Fruit fly (Drosophila melanogaster): ENCODE measurements around the gene CG3544.

dm6 chr2L:819315-820032, 35.3 kb downstream of the CG3544 start, which contains the start of the genes PGAP2 and Clp:
- TF ChIP-seq CG13204 (GFP tag; optimal IDR thresholded peaks at IDR 0.05) (no peak), CG15710 (tag; optimal IDR thresholded peaks at IDR 0.05) (peak; percentile 76), Snoo (tag; optimal IDR thresholded peaks at IDR 0.05) (peak; percentile 54), CG32121 (GFP tag; IDR thresholded peaks at IDR 0.05) (peak; percentile 67; the same call in 1 of the 2 replicates)
